Worm (Caenorhabditis elegans) whole organism, L2 larva: ENCODE results near the gene pqe-1.
A peak's percentile ranks its signal among the peaks of the same experiment; 100 is the strongest.

Experiments used
- C34F6.9 ChIP-seq: fragments of 150-350 bp; optimal IDR thresholded peaks from 2 replicates; lab custom pipeline; 2014; ENCODE audit warnings: missing biosample characterization, missing genetic modification characterization
- F13H6.1 ChIP-seq: sonication (generic microtip); optimal IDR thresholded peaks from 2 replicates; lab custom pipeline; 2016; ENCODE audit warnings: missing genetic modification characterization, missing compliant biosample characterization
- R02D3.7 ChIP-seq: fragments of 150-350 bp; optimal IDR thresholded peaks from 2 replicates; lab custom pipeline; 2014; ENCODE audit warnings: missing biosample characterization, missing genetic modification characterization
- ZK546.5 ChIP-seq: sonication (generic microtip); optimal IDR thresholded peaks from 2 replicates; lab custom pipeline; 2017; ENCODE audit warnings: missing biosample characterization, missing genetic modification characterization
- alr-1 ChIP-seq: fragments of 150-350 bp; optimal IDR thresholded peaks from 2 replicates; lab custom pipeline; 2014; ENCODE audit warnings: missing biosample characterization, missing genetic modification characterization
- aly-2 ChIP-seq: fragments of 150-350 bp; optimal IDR thresholded peaks from 2 replicates; lab custom pipeline; 2014; ENCODE audit warnings: missing biosample characterization, missing genetic modification characterization
- ama-1 ChIP-seq: fragments of 150-350 bp; optimal IDR thresholded peaks from 2 replicates; lab custom pipeline; 2018; ENCODE audit warnings: inconsistent platforms
- blmp-1 ChIP-seq: sonication (generic microtip); optimal IDR thresholded peaks from 2 replicates; lab custom pipeline; 2017; ENCODE audit warnings: missing genetic modification characterization, mild to moderate bottlenecking, missing compliant biosample characterization, antibody characterized with exemption, moderate library complexity; ENCODE audit not compliant: insufficient read depth
- ceh-16 ChIP-seq: fragments of 150-350 bp; optimal IDR thresholded peaks from 2 replicates; lab custom pipeline; 2014; ENCODE audit warnings: missing biosample characterization, missing genetic modification characterization
- ceh-82 ChIP-seq: fragments of 150-350 bp; optimal IDR thresholded peaks from 2 replicates; lab custom pipeline; 2014; ENCODE audit warnings: missing biosample characterization, missing genetic modification characterization
- crh-2 ChIP-seq: sonication (generic microtip); optimal IDR thresholded peaks from 2 replicates; lab custom pipeline; 2017; ENCODE audit warnings: missing biosample characterization, missing genetic modification characterization
- dmd-4 ChIP-seq: sonication (generic microtip); optimal IDR thresholded peaks from 2 replicates; lab custom pipeline; 2017; ENCODE audit warnings: missing biosample characterization, missing genetic modification characterization
- elt-1 ChIP-seq: fragments of 150-350 bp; optimal IDR thresholded peaks from 2 replicates; lab custom pipeline; 2014; ENCODE audit warnings: missing biosample characterization, missing genetic modification characterization
- fos-1 ChIP-seq: fragments of 150-350 bp; optimal IDR thresholded peaks from 2 replicates; lab custom pipeline; 2014; ENCODE audit warnings: missing biosample characterization, missing genetic modification characterization
- gmeb-1 ChIP-seq: fragments of 150-350 bp; optimal IDR thresholded peaks from 2 replicates; lab custom pipeline; 2014; ENCODE audit warnings: missing biosample characterization, missing genetic modification characterization
- lin-11 ChIP-seq: fragments of 150-350 bp; sonication (generic microtip); optimal IDR thresholded peaks from 2 replicates; lab custom pipeline; 2014; ENCODE audit warnings: missing biosample characterization, missing genetic modification characterization, inconsistent platforms, mixed read lengths
- lin-13 ChIP-seq: fragments of 150-350 bp; optimal IDR thresholded peaks from 2 replicates; lab custom pipeline; 2014; ENCODE audit warnings: missing biosample characterization, missing genetic modification reagents, missing genetic modification characterization
- lin-39 ChIP-seq: fragments of 150-350 bp; optimal IDR thresholded peaks from 2 replicates; lab custom pipeline; 2014; ENCODE audit warnings: missing biosample characterization, missing genetic modification reagents, missing genetic modification characterization
- lsy-2 ChIP-seq, 2 experiments: fragments of 150-350 bp in 1 of 2; sonication (generic microtip) in 1 of 2; optimal IDR thresholded peaks; 2 replicates each; lab custom pipeline; 2014 to 2017; ENCODE audit warnings: missing biosample characterization in 2 of 2, missing genetic modification characterization in 2 of 2
- mab-5 ChIP-seq: fragments of 150-350 bp; optimal IDR thresholded peaks from 2 replicates; lab custom pipeline; 2014; ENCODE audit warnings: missing biosample characterization, missing genetic modification characterization
- mdl-1 ChIP-seq, 2 experiments: fragments of 150-350 bp in 1 of 2; sonication (generic microtip) in 1 of 2; optimal IDR thresholded peaks; 2 replicates each; lab custom pipeline; 2017; ENCODE audit warnings: missing biosample characterization in 2 of 2, missing genetic modification characterization in 2 of 2
- nhr-11 ChIP-seq: fragments of 150-350 bp; optimal IDR thresholded peaks from 2 replicates; lab custom pipeline; 2014; ENCODE audit warnings: missing biosample characterization, missing genetic modification characterization
- nhr-12 ChIP-seq: fragments of 150-350 bp; optimal IDR thresholded peaks from 2 replicates; lab custom pipeline; 2014; ENCODE audit warnings: missing biosample characterization, missing genetic modification characterization
- nhr-129 ChIP-seq: fragments of 150-350 bp; optimal IDR thresholded peaks from 2 replicates; lab custom pipeline; 2014; ENCODE audit warnings: missing biosample characterization, missing genetic modification characterization
- nhr-23 ChIP-seq: fragments of 150-350 bp; optimal IDR thresholded peaks from 2 replicates; lab custom pipeline; 2014; ENCODE audit warnings: missing biosample characterization, missing genetic modification reagents, missing genetic modification characterization
- nhr-237 ChIP-seq: fragments of 150-350 bp; optimal IDR thresholded peaks from 2 replicates; lab custom pipeline; 2014; ENCODE audit warnings: missing biosample characterization, missing genetic modification characterization
- nhr-25 ChIP-seq: fragments of 150-350 bp; sonication (generic microtip); optimal IDR thresholded peaks from 3 replicates; lab custom pipeline; 2014; ENCODE audit warnings: missing biosample characterization, missing genetic modification characterization
- nhr-6 ChIP-seq: fragments of 150-350 bp; optimal IDR thresholded peaks from 2 replicates; lab custom pipeline; 2014; ENCODE audit warnings: missing biosample characterization, missing genetic modification characterization
- peb-1 ChIP-seq: fragments of 150-350 bp; optimal IDR thresholded peaks from 2 replicates; lab custom pipeline; 2014; ENCODE audit warnings: missing biosample characterization, missing genetic modification characterization
- sem-4 ChIP-seq: fragments of 150-350 bp; optimal IDR thresholded peaks from 2 replicates; lab custom pipeline; 2014; ENCODE audit warnings: missing biosample characterization, missing genetic modification reagents, missing genetic modification characterization
- sma-9 ChIP-seq, 2 experiments: fragments of 150-350 bp in 1 of 2; sonication (generic microtip) in 1 of 2; optimal IDR thresholded peaks; 2 replicates each; lab custom pipeline; 2014 to 2016; ENCODE audit warnings: missing genetic modification characterization in 2 of 2, mild to moderate bottlenecking in 1 of 2, missing biosample characterization in 1 of 2, missing compliant biosample characterization in 1 of 2, missing genetic modification reagents in 1 of 2, moderate library complexity in 1 of 2
- unc-39 ChIP-seq: fragments of 150-350 bp; optimal IDR thresholded peaks from 2 replicates; lab custom pipeline; 2014; ENCODE audit warnings: missing biosample characterization, missing genetic modification characterization
- unc-55 ChIP-seq: fragments of 150-350 bp; sonication (generic microtip); optimal IDR thresholded peaks from 3 replicates; lab custom pipeline; 2014; ENCODE audit warnings: missing biosample characterization, missing genetic modification reagents, missing genetic modification characterization
- unc-62 ChIP-seq: fragments of 150-350 bp; optimal IDR thresholded peaks from 2 replicates; lab custom pipeline; 2014; ENCODE audit warnings: missing biosample characterization, missing genetic modification reagents, missing genetic modification characterization
- zag-1 ChIP-seq: fragments of 150-350 bp; optimal IDR thresholded peaks from 2 replicates; lab custom pipeline; 2014; ENCODE audit warnings: missing biosample characterization, missing genetic modification characterization
- ztf-4 ChIP-seq: fragments of 150-350 bp; optimal IDR thresholded peaks from 2 replicates; lab custom pipeline; 2014; ENCODE audit warnings: missing biosample characterization, missing genetic modification characterization

Gene pqe-1

DNA sequence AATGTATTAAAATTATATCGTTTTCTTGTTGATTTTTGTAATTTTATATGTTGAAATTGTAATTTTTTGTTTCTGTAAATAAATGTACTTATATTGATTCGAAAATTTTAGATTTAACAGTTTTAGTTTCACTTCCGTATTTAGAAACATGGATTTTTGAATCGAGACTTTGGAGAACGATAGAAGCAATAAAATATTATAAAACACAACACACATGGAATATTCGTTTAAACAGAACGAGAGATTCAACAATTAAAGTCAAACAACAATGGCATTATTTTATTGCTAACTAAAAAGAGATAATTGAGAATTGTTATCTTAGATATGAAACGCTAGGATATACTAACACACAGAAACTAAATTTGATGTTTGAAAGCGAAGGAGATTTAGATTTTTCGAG is 42.6 kb upstream of the pqe-1 start:
- TF ChIP-seq nhr-23 (no peak), nhr-237 (no peak), lin-39 (tag; lab: Kevin White, UChicago) (no peak), aly-2 (tag; lab: Kevin White, UChicago) (no peak), peb-1 (tag; lab: Kevin White, UChicago) (no peak), ceh-82 (tag; lab: Kevin White, UChicago) (no peak), sma-9 (GFP tag; optimal IDR thresholded peaks at IDR 0.05; lab: Kevin White, UChicago) (no peak), sma-9 (tag; optimal IDR thresholded peaks at IDR 0.05; lab: Kevin White, UChicago) (no peak), ZK546.5 (tag; lab: Kevin White, UChicago) (no peak), nhr-6 (tag; lab: Kevin White, UChicago) (no peak)

DNA sequence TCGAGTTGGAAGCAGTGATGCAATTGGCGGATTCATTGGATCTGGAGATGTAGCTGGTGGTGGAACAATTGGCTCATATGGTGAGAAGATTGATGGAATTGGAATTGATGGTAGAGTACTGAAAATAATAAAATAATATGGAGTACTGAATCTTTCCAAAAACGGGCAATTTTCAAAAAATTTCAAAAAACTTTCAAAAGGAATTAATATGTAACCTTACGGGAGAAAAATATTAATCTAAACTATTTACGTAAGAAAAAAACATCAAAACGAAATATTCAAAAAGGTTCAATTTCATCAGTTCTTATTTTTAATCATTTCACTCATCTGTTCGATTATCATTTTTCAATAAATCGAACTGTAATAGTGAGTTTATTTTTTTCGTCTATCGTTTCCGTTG is 41.2 kb upstream of the pqe-1 start, which contains the start of gene ZC395.4:
Gene ZC395.4, plus strand, starts transcription at position 301 of the 400 bp plus-strand sequence.
- TF ChIP-seq mab-5 (tag; lab: Kevin White, UChicago) (no peak), F13H6.1 (no peak), lin-11 (tag; lab: Kevin White, UChicago) (no peak), gmeb-1 (tag; lab: Kevin White, UChicago) (no peak), nhr-23 (no peak), R02D3.7 (tag; lab: Kevin White, UChicago) (no peak), elt-1 (no peak), nhr-11 (no peak), nhr-12 (no peak), ZK546.5 (tag; lab: Kevin White, UChicago) (no peak), unc-39 (no peak), unc-62 (GFP tag; lab: Kevin White, UChicago) (no peak), C34F6.9 (no peak), ztf-4 (tag; lab: Kevin White, UChicago) (no peak), nhr-237 (no peak), zag-1 (tag; lab: Kevin White, UChicago) (no peak), aly-2 (tag; lab: Kevin White, UChicago) (no peak), blmp-1 (tag; lab: Kevin White, UChicago) (no peak)

DNA sequence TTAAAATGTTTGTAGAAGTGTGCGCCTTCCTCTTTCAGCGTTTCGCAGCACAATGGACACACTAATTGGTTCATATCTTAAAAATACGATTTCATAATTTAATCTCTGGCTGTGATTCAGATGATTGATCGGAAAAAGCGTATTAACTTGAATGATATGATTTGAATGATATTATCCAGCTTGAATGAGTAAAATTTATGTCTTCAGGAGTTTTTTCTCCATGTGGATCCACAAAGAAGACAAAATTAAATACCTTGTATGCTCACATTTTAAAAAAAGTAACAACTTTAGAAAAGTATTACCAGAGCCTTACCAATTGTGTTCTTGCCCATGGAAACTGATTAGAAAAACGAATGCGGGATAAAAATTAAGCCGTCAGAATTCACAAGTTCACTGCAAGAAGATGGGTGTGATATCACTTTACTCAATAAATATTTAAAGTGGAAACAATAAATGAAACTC is 37.6 kb upstream of the pqe-1 start, which contains the start of gene ztf-8:
Gene ztf-8, minus strand, starts transcription at position 76 of the 462 bp plus-strand sequence.
- TF ChIP-seq nhr-237, result no peak
- peak; percentile 25 for TF ChIP-seq C34F6.9
- peak; percentile 31 for TF ChIP-seq ztf-4 (tag; lab: Kevin White, UChicago)
- peak; percentile 37 for TF ChIP-seq ama-1 (lab: Kevin White, UChicago)
- TF ChIP-seq dmd-4, result no peak
- peak; percentile 38 for TF ChIP-seq crh-2 (tag; lab: Kevin White, UChicago)
- TF ChIP-seq lsy-2 (tag; optimal IDR thresholded peaks at IDR 0.05; lab: Kevin White, UChicago), result peak in 1 of 2 experiments; percentile 49
- no peak for TF ChIP-seq mdl-1 (tag; optimal IDR thresholded peaks at IDR 0.05; lab: Kevin White, UChicago)

DNA sequence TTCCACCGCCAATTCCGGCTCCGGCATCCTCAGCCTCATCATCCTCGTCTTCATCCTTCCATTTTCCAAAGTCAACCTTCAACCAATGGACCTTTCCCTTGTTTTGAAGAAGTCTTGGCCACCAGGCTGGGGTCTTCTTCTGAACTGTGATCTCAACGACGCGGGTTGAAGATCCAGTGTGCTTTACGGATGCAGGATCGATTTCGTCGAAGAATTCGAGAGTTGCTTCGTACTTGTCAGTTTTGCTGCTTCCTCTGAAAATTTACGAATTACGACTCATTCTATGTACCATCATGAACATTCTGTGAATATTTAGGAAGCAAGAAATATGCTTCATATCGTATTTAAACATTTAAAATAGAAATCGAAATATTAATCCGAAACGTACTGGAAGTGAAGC is 36.8 kb upstream of the pqe-1 start:
- TF ChIP-seq ceh-16 (tag; lab: Kevin White, UChicago) (no peak), ama-1 (lab: Kevin White, UChicago) (peak; percentile 15), ceh-82 (tag; lab: Kevin White, UChicago) (no peak), nhr-129 (tag; lab: Kevin White, UChicago) (peak; percentile 15)

DNA sequence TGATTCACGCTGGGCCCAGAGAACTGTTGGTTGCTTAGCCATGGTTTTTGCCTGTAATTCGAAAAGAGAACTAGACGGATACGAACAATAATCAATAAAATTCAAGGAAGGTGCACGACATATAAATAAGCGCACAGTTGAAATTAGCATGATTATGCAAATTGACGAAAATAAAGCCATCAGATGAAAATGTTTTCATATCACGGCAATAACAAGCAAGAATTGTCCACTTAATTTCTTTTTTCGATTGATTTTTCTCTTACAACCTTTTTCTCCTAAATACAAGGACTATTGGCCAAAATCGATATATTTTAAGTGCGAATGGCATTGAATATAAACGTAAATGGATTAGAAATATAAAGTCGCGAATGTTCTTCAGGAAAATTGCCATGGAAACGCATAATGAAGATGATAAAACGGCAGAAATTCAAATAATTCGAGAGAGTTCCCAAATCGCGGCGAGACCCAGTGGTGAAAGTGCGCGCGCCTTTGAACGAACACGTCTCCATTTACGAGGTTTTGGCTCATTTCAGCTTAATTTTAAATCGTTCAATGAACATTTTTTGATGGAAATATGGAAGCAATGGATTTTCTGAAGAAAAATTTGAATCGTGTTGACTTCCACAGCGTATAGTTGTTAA is 36.2 kb upstream of the pqe-1 start, which contains the start of the genes daf-41 and toc-1:
Gene daf-41, minus strand, starts transcription at position 51 of the 641 bp plus-strand sequence.
Gene toc-1, plus strand, starts transcription at position 537 of the 641 bp plus-strand sequence.
- TF ChIP-seq sem-4 (no peak), crh-2 (tag; lab: Kevin White, UChicago) (peak; percentile 55), C34F6.9 (peak; percentile 82), lin-11 (tag; lab: Kevin White, UChicago) (peak; percentile 68), F13H6.1 (peak; percentile 4), nhr-25 (tag; lab: Kevin White, UChicago) (peak; percentile 3), gmeb-1 (tag; lab: Kevin White, UChicago) (peak; percentile 11), nhr-129 (tag; lab: Kevin White, UChicago) (peak; percentile 31), alr-1 (tag; lab: Kevin White, UChicago) (no peak), unc-55 (GFP tag; lab: Kevin White, UChicago) (peak; percentile 66), ztf-4 (tag; lab: Kevin White, UChicago) (peak; percentile 30), lsy-2 (tag; optimal IDR thresholded peaks at IDR 0.05; lab: Kevin White, UChicago) (peak in 1 of 2 experiments; percentile 73), ceh-82 (tag; lab: Kevin White, UChicago) (no peak), fos-1 (tag; lab: Kevin White, UChicago) (peak; percentile 23), dmd-4 (no peak), lin-13 (GFP tag; lab: Kevin White, UChicago) (peak; percentile 62)
